Fruit fly (Drosophila melanogaster): ENCODE measurements around the gene mTerf5.

DNA sequence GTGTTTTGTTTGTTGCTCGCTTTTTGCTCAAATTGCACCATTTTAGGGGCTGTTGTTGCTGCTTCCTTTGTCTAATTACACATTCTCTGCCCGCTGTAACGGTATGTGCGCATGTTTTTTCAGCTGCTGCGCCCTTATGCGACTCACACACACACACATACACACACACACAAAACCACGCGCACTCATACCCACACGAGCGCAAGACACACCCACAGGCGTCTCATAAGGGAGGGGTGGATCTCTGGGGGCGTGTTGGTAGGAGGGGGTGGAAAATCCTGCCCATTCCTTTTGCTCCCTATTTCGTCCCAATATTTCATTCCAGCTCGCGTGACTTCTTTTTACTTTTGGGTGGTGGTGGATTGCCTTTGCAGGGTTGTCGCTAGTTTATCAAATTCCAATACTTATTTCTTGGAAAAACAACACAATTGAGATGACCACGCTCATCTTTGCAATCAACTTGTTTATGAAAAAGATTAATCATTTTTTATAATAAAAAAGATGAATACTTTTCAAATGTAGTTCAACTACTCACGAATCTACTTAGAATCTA, 21.6 kb upstream of the mTerf5 start:
- no peak for TF ChIP-seq CG11294 (GFP tag; IDR thresholded peaks at IDR 0.05)
- no peak for TF ChIP-seq CG6276 (GFP tag; optimal IDR thresholded peaks at IDR 0.05)
- TF ChIP-seq CG6808 (GFP tag; optimal IDR thresholded peaks at IDR 0.05), result no peak
- no peak for TF ChIP-seq spab (GFP tag; optimal IDR thresholded peaks at IDR 0.05)
- TF ChIP-seq Ets21C (GFP tag; optimal IDR thresholded peaks at IDR 0.05), result no peak

All from whole organism, prepupa.